Worm (Caenorhabditis elegans) whole organism, mixed stage, embryonic: ENCODE measurements around the gene fubl-2.
A peak's percentile ranks its signal among the peaks of the same experiment; 100 is the strongest.

Experiments
- M03D4.4 ChIP-seq: sonication (generic microtip); optimal IDR thresholded peaks from 2 replicates; lab custom pipeline; 2017; ENCODE audit warnings: mild to moderate bottlenecking, missing genetic modification characterization, missing compliant biosample characterization
- blmp-1 ChIP-seq: fragments of 150-350 bp; optimal IDR thresholded peaks from 2 replicates; lab custom pipeline; 2014; ENCODE audit warnings: missing biosample characterization, missing genetic modification characterization
- ceh-43 ChIP-seq: fragments of 200-800 bp; sonication (Bioruptor generic); optimal IDR thresholded peaks from 2 replicates; lab custom pipeline; 2018; ENCODE audit warnings: mild to moderate bottlenecking, missing genetic modification characterization, moderate library complexity, missing compliant biosample characterization
- ceh-83 ChIP-seq: fragments of 200-800 bp; sonication (Bioruptor generic); optimal IDR thresholded peaks from 2 replicates; lab custom pipeline; 2018; ENCODE audit warnings: mild to moderate bottlenecking, missing genetic modification characterization, missing compliant biosample characterization
- ces-1 ChIP-seq: fragments of 150-350 bp; optimal IDR thresholded peaks from 2 replicates; lab custom pipeline; 2014; ENCODE audit warnings: missing biosample characterization, missing genetic modification reagents, missing genetic modification characterization
- cnd-1 ChIP-seq: fragments of 200-800 bp; sonication (Bioruptor generic); optimal IDR thresholded peaks from 2 replicates; lab custom pipeline; 2018; ENCODE audit warnings: mild to moderate bottlenecking, missing genetic modification characterization, missing compliant biosample characterization
- drap-1 ChIP-seq: fragments of 200-800 bp; sonication (Bioruptor generic); optimal IDR thresholded peaks from 3 replicates; lab custom pipeline; 2018; ENCODE audit warnings: mild to moderate bottlenecking, missing genetic modification characterization, missing compliant biosample characterization
- elt-1 ChIP-seq: sonication (generic microtip); optimal IDR thresholded peaks from 2 replicates; lab custom pipeline; 2017; ENCODE audit warnings: missing genetic modification characterization, mild to moderate bottlenecking, missing compliant biosample characterization, antibody characterized with exemption, moderate library complexity, borderline replicate concordance; ENCODE audit not compliant: insufficient read depth
- elt-3 ChIP-seq: fragments of 150-350 bp; optimal IDR thresholded peaks from 2 replicates; lab custom pipeline; 2014; ENCODE audit warnings: missing biosample characterization, missing genetic modification characterization
- flh-1 ChIP-seq: fragments of 200-800 bp; sonication (Bioruptor generic); optimal IDR thresholded peaks from 2 replicates; lab custom pipeline; 2018; ENCODE audit warnings: mild to moderate bottlenecking, missing genetic modification characterization, moderate library complexity, missing compliant biosample characterization
- ham-2 ChIP-seq: fragments of 200-800 bp; sonication (Bioruptor generic); optimal IDR thresholded peaks from 2 replicates; lab custom pipeline; 2018; ENCODE audit warnings: mild to moderate bottlenecking, missing genetic modification characterization, missing compliant biosample characterization
- hlh-1 ChIP-seq: fragments of 150-350 bp; optimal IDR thresholded peaks from 2 replicates; lab custom pipeline; 2014; ENCODE audit warnings: missing biosample characterization, missing genetic modification reagents, missing genetic modification characterization
- lin-13 ChIP-seq: fragments of 150-350 bp; optimal IDR thresholded peaks from 2 replicates; lab custom pipeline; 2014; ENCODE audit warnings: missing biosample characterization, missing genetic modification characterization
- lin-32 ChIP-seq: fragments of 200-800 bp; sonication (Bioruptor generic); optimal IDR thresholded peaks from 2 replicates; lab custom pipeline; 2018; ENCODE audit warnings: mild to moderate bottlenecking, missing genetic modification characterization, missing compliant biosample characterization
- lsy-2 ChIP-seq: fragments of 150-350 bp; optimal IDR thresholded peaks from 2 replicates; lab custom pipeline; 2014; ENCODE audit warnings: missing biosample characterization, missing genetic modification characterization
- mab-5 ChIP-seq: fragments of 150-350 bp; optimal IDR thresholded peaks from 2 replicates; lab custom pipeline; 2014; ENCODE audit warnings: missing biosample characterization, missing genetic modification characterization
- mep-1 ChIP-seq: fragments of 150-350 bp; optimal IDR thresholded peaks from 2 replicates; lab custom pipeline; 2017; ENCODE audit warnings: missing biosample characterization, missing genetic modification reagents, missing genetic modification characterization, inconsistent platforms
- mls-2 ChIP-seq: sonication (generic microtip); optimal IDR thresholded peaks from 2 replicates; lab custom pipeline; 2016; ENCODE audit warnings: mild to moderate bottlenecking, missing genetic modification characterization, moderate library complexity, missing compliant biosample characterization
- nhr-12 ChIP-seq: fragments of 150-350 bp; optimal IDR thresholded peaks from 2 replicates; lab custom pipeline; 2014; ENCODE audit warnings: missing biosample characterization, missing genetic modification characterization
- nhr-2 ChIP-seq: fragments of 150-350 bp; optimal IDR thresholded peaks from 2 replicates; lab custom pipeline; 2014; ENCODE audit warnings: missing biosample characterization, missing genetic modification characterization
- nhr-237 ChIP-seq: fragments of 150-350 bp; optimal IDR thresholded peaks from 2 replicates; lab custom pipeline; 2014; ENCODE audit warnings: missing biosample characterization, missing genetic modification characterization
- nhr-28 ChIP-seq: fragments of 150-350 bp; optimal IDR thresholded peaks from 2 replicates; lab custom pipeline; 2014; ENCODE audit warnings: missing biosample characterization, missing genetic modification characterization
- nhr-76 ChIP-seq: sonication (generic microtip); optimal IDR thresholded peaks from 2 replicates; lab custom pipeline; 2017; ENCODE audit warnings: missing biosample characterization, missing genetic modification characterization
- pha-4 ChIP-seq: fragments of 150-350 bp; optimal IDR thresholded peaks from 2 replicates; lab custom pipeline; 2018; ENCODE audit warnings: missing biosample characterization, missing genetic modification reagents, missing genetic modification characterization
- sem-2 ChIP-seq: fragments of 200-800 bp; sonication (Bioruptor generic); optimal IDR thresholded peaks from 2 replicates; lab custom pipeline; 2018; ENCODE audit warnings: mild to moderate bottlenecking, missing genetic modification characterization, missing compliant biosample characterization
- snpc-4 ChIP-seq: fragments of 150-350 bp; optimal IDR thresholded peaks from 2 replicates; lab custom pipeline; 2014; ENCODE audit warnings: missing biosample characterization, missing genetic modification characterization
- tbx-8 ChIP-seq: fragments of 200-800 bp; sonication (Bioruptor generic); optimal IDR thresholded peaks from 2 replicates; lab custom pipeline; 2018; ENCODE audit warnings: mild to moderate bottlenecking, missing genetic modification characterization, moderate library complexity, missing compliant biosample characterization
- unc-120 ChIP-seq: sonication (generic microtip); optimal IDR thresholded peaks from 2 replicates; lab custom pipeline; 2017; ENCODE audit warnings: missing genetic modification characterization, missing compliant biosample characterization; ENCODE audit not compliant: poor library complexity, severe bottlenecking
- unc-39 ChIP-seq: fragments of 150-350 bp; optimal IDR thresholded peaks from 2 replicates; lab custom pipeline; 2014; ENCODE audit warnings: missing biosample characterization, missing genetic modification characterization
- zip-8 ChIP-seq: fragments of 150-350 bp; optimal IDR thresholded peaks from 2 replicates; lab custom pipeline; 2014; ENCODE audit warnings: missing biosample characterization, missing genetic modification characterization
- ztf-11 ChIP-seq: fragments of 150-350 bp; optimal IDR thresholded peaks from 2 replicates; lab custom pipeline; 2014; ENCODE audit warnings: missing biosample characterization, missing genetic modification characterization

The fubl-2 gene

DNA sequence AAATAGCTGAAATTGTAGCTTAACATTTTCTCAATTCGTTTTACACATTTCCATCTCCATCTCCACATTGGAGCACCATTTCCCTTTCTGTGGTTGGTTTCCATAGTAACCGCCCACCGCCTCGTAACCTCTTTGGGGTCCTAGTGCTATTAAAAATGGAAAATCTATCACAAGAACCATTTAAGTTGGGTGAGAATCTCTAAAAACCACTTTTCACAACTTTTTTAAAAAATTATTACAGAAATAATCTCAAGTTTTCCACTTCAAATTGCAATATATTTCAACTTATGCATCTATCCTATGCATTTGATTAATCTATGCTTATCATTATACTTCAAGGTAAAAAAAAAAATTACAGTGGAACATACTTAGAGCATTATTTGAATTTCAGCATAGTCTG lies 17.6 kb downstream of the fubl-2 start, which contains the start of gene tmem-17:
tmem-17 (plus strand) TSS at position 301 of the 400 bp plus-strand sequence.
- no peak for TF ChIP-seq unc-39 (tag; lab: Kevin White, UChicago)
- no peak for TF ChIP-seq snpc-4
- no peak for TF ChIP-seq mab-5 (tag; lab: Kevin White, UChicago)
- TF ChIP-seq cnd-1: no peak
- TF ChIP-seq ztf-11: no peak
- no peak for TF ChIP-seq nhr-237 (tag; lab: Kevin White, UChicago)
- no peak for TF ChIP-seq ceh-43 (GFP tag; lab: Kevin White, UChicago)
- TF ChIP-seq drap-1 (GFP tag; lab: Kevin White, UChicago): no peak
- TF ChIP-seq flh-1 (GFP tag; lab: Kevin White, UChicago): no peak
- TF ChIP-seq elt-3 (tag; lab: Kevin White, UChicago): no peak
- no peak for TF ChIP-seq lsy-2 (tag; lab: Kevin White, UChicago)
- TF ChIP-seq nhr-12 (tag; lab: Kevin White, UChicago): no peak
- TF ChIP-seq ces-1 (GFP tag; lab: Kevin White, UChicago): no peak
- TF ChIP-seq M03D4.4 (tag; lab: Kevin White, UChicago): no peak
- TF ChIP-seq hlh-1 (tag; lab: Kevin White, UChicago): no peak

- TF ChIP-seq nhr-28 (no peak), unc-120 (tag; lab: Kevin White, UChicago) (peak; percentile 80), cnd-1 (no peak), mep-1 (peak; percentile 5), nhr-237 (tag; lab: Kevin White, UChicago) (peak; percentile 42), blmp-1 (tag; lab: Kevin White, UChicago) (no peak), lsy-2 (tag; lab: Kevin White, UChicago) (peak; percentile 18), ztf-11 (no peak)
Measured at ce11 chrIII:7068520-7069113, 18.9 kb downstream of the fubl-2 start, which contains the start of the genes ubc-18 and R01H2.8. Gene ubc-18 (minus strand): TSS chrIII:7068570. Gene R01H2.8 (plus strand): TSS chrIII:7069063.

ce11 chrIII:7067385-7067896 lies 20.1 kb downstream of the fubl-2 start, which contains the start of gene ger-1:
Gene ger-1 (minus strand): TSS chrIII:7067477.
- no peak for TF ChIP-seq lin-13 (tag; lab: Kevin White, UChicago)
- TF ChIP-seq ham-2 (GFP tag; lab: Kevin White, UChicago): peak; percentile 3
- peak; percentile 30 for TF ChIP-seq elt-1 (tag; lab: Kevin White, UChicago)

ce11 chrIII:7064185-7064584 lies 23.4 kb downstream of the fubl-2 start, which contains the start of gene R01H2.4:
Gene R01H2.4 (minus strand): TSS chrIII:7064285.
- TF ChIP-seq sem-2 (GFP tag; lab: Kevin White, UChicago) (no peak), unc-120 (tag; lab: Kevin White, UChicago) (no peak), ztf-11 (no peak), zip-8 (tag; lab: Kevin White, UChicago) (no peak), mls-2 (tag; lab: Kevin White, UChicago) (no peak), nhr-28 (no peak), elt-3 (tag; lab: Kevin White, UChicago) (no peak), mep-1 (no peak), drap-1 (GFP tag; lab: Kevin White, UChicago) (no peak), cnd-1 (no peak), nhr-2 (tag; lab: Kevin White, UChicago) (no peak), lin-13 (tag; lab: Kevin White, UChicago) (no peak), lsy-2 (tag; lab: Kevin White, UChicago) (no peak), pha-4 (no peak), elt-1 (tag; lab: Kevin White, UChicago) (no peak), ceh-83 (GFP tag; lab: Kevin White, UChicago) (no peak), mab-5 (tag; lab: Kevin White, UChicago) (no peak), ham-2 (GFP tag; lab: Kevin White, UChicago) (no peak), tbx-8 (no peak), ces-1 (GFP tag; lab: Kevin White, UChicago) (no peak)
- TF ChIP-seq, all 35 proteins: peak for 0

DNA sequence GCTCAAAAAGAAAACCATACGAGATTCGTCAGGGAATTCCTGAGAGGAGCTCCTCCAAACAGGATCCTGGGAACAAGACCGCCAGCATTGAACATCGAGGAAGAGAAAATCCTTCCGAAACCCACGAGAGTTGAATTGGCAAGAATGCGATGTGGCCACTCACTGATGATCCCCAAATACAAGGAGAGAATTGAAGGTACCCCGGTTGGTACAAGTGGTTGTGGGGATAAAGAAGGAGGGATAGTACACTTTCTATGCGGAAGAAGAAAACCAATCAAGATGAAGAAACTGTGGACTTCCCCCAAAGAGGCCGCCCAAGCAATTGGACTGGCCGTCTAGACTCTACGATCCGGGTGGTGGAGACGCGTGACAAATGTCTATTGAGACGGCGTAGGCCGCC lies 24.5 kb downstream of the fubl-2 start:
- TF ChIP-seq nhr-76 (tag; lab: Kevin White, UChicago) (no peak), tbx-8 (no peak), lin-32 (GFP tag; lab: Kevin White, UChicago) (no peak), ham-2 (GFP tag; lab: Kevin White, UChicago) (no peak), unc-39 (tag; lab: Kevin White, UChicago) (no peak)
- TF ChIP-seq, all 35 proteins: peak for 0
